Worm (Caenorhabditis elegans) whole organism, L3 larva: Measurements from ENCODE around the gene fbxa-14.
"Not testable (repeated sequence)": the region's sequence is repeated elsewhere in the genome, so short reads cannot be mapped to it uniquely, and the experiment has no call there.

Experiments
- R02D3.7 ChIP-seq: fragments of 150-350 bp; optimal IDR thresholded peaks from 2 replicates; lab custom pipeline; 2014; ENCODE audit warnings: missing biosample characterization, missing genetic modification characterization
- ZK546.5 ChIP-seq: sonication (generic microtip); optimal IDR thresholded peaks from 2 replicates; lab custom pipeline; 2017; ENCODE audit warnings: missing biosample characterization, missing genetic modification characterization
- aly-2 ChIP-seq: fragments of 150-350 bp; optimal IDR thresholded peaks from 2 replicates; lab custom pipeline; 2014; ENCODE audit warnings: missing biosample characterization, missing genetic modification characterization
- ama-1 ChIP-seq: fragments of 150-350 bp; optimal IDR thresholded peaks from 2 replicates; lab custom pipeline; 2018
- ceh-82 ChIP-seq: fragments of 150-350 bp; optimal IDR thresholded peaks from 2 replicates; lab custom pipeline; 2014; ENCODE audit warnings: missing biosample characterization, missing genetic modification characterization
- ceh-9 ChIP-seq: sonication (generic microtip); optimal IDR thresholded peaks from 2 replicates; lab custom pipeline; 2018; ENCODE audit warnings: missing biosample characterization, missing genetic modification characterization
- egl-27 ChIP-seq: sonication (generic microtip); optimal IDR thresholded peaks from 4 replicates; lab custom pipeline; 2017; ENCODE audit warnings: missing biosample characterization, missing genetic modification reagents, missing genetic modification characterization
- egl-5 ChIP-seq: fragments of 150-350 bp; optimal IDR thresholded peaks from 2 replicates; lab custom pipeline; 2017; ENCODE audit warnings: missing biosample characterization, missing genetic modification reagents, missing genetic modification characterization, inconsistent platforms
- elt-1 ChIP-seq: fragments of 150-350 bp; optimal IDR thresholded peaks from 2 replicates; lab custom pipeline; 2014; ENCODE audit warnings: missing biosample characterization, missing genetic modification characterization
- elt-2 ChIP-seq: sonication (generic microtip); optimal IDR thresholded peaks from 2 replicates; lab custom pipeline; 2016; ENCODE audit warnings: missing genetic modification reagents, mild to moderate bottlenecking, missing genetic modification characterization, missing compliant biosample characterization
- eor-1 ChIP-seq, 2 experiments: fragments of 150-350 bp; optimal IDR thresholded peaks; 2 replicates each; lab custom pipeline; 2014 to 2018; ENCODE audit warnings: missing biosample characterization in 2 of 2, missing genetic modification characterization in 2 of 2
- fkh-10 ChIP-seq: sonication (generic microtip); optimal IDR thresholded peaks from 2 replicates; lab custom pipeline; 2017; ENCODE audit warnings: missing biosample characterization, missing genetic modification reagents, missing genetic modification characterization
- fkh-2 ChIP-seq: fragments of 150-350 bp; optimal IDR thresholded peaks from 2 replicates; lab custom pipeline; 2014; ENCODE audit warnings: missing biosample characterization, missing genetic modification reagents, missing genetic modification characterization
- fos-1 ChIP-seq: fragments of 150-350 bp; optimal IDR thresholded peaks from 2 replicates; lab custom pipeline; 2014; ENCODE audit warnings: missing biosample characterization, missing genetic modification characterization
- hmg-11 ChIP-seq: sonication (generic microtip); optimal IDR thresholded peaks from 2 replicates; lab custom pipeline; 2016; ENCODE audit warnings: missing genetic modification characterization, missing compliant biosample characterization
- jun-1 ChIP-seq: fragments of 150-350 bp; optimal IDR thresholded peaks from 2 replicates; lab custom pipeline; 2014; ENCODE audit warnings: missing biosample characterization, missing genetic modification reagents, missing genetic modification characterization
- lin-15B ChIP-seq: fragments of 150-350 bp; optimal IDR thresholded peaks from 2 replicates; lab custom pipeline; 2014; ENCODE audit warnings: missing biosample characterization, missing genetic modification characterization
- mdl-1 ChIP-seq: fragments of 150-350 bp; optimal IDR thresholded peaks from 2 replicates; lab custom pipeline; 2014; ENCODE audit warnings: missing biosample characterization, missing genetic modification characterization
- mml-1 ChIP-seq: fragments of 150-350 bp; sonication (generic microtip); optimal IDR thresholded peaks from 3 replicates; lab custom pipeline; 2014; ENCODE audit warnings: missing biosample characterization, missing genetic modification characterization
- nfya-1 ChIP-seq: sonication (generic microtip); optimal IDR thresholded peaks from 2 replicates; lab custom pipeline; 2017; ENCODE audit warnings: missing genetic modification characterization, mild to moderate bottlenecking, missing compliant biosample characterization, antibody characterized with exemption, moderate library complexity; ENCODE audit not compliant: insufficient read depth
- nhr-11 ChIP-seq: fragments of 150-350 bp; optimal IDR thresholded peaks from 2 replicates; lab custom pipeline; 2014; ENCODE audit warnings: missing biosample characterization, missing genetic modification characterization
- nhr-12 ChIP-seq: fragments of 150-350 bp; optimal IDR thresholded peaks from 2 replicates; lab custom pipeline; 2014; ENCODE audit warnings: missing biosample characterization, missing genetic modification characterization
- nhr-23 ChIP-seq: fragments of 150-350 bp; optimal IDR thresholded peaks from 2 replicates; lab custom pipeline; 2014; ENCODE audit warnings: missing biosample characterization, missing genetic modification reagents, missing genetic modification characterization
- nhr-237 ChIP-seq: fragments of 150-350 bp; optimal IDR thresholded peaks from 2 replicates; lab custom pipeline; 2014; ENCODE audit warnings: missing biosample characterization, missing genetic modification characterization
- nhr-25 ChIP-seq: sonication (generic microtip); optimal IDR thresholded peaks from 2 replicates; lab custom pipeline; 2017; ENCODE audit warnings: missing biosample characterization, missing genetic modification characterization
- nhr-67 ChIP-seq: fragments of 150-350 bp; optimal IDR thresholded peaks from 2 replicates; lab custom pipeline; 2014; ENCODE audit warnings: missing biosample characterization, missing genetic modification characterization
- nhr-76 ChIP-seq: fragments of 150-350 bp; sonication (generic microtip); optimal IDR thresholded peaks from 5 replicates; lab custom pipeline; 2014; ENCODE audit warnings: missing biosample characterization, missing genetic modification characterization
- nhr-77 ChIP-seq: fragments of 150-350 bp; optimal IDR thresholded peaks from 2 replicates; lab custom pipeline; 2014; ENCODE audit warnings: missing biosample characterization, missing genetic modification characterization
- pha-4 ChIP-seq: fragments of 150-350 bp; optimal IDR thresholded peaks from 2 replicates; lab custom pipeline; 2014; ENCODE audit warnings: missing biosample characterization, missing genetic modification reagents, missing genetic modification characterization
- pqm-1 ChIP-seq: fragments of 150-350 bp; optimal IDR thresholded peaks from 2 replicates; lab custom pipeline; 2017; ENCODE audit warnings: missing biosample characterization, missing genetic modification characterization, inconsistent platforms
- skn-1 ChIP-seq: fragments of 150-350 bp; optimal IDR thresholded peaks from 2 replicates; lab custom pipeline; 2014; ENCODE audit warnings: missing biosample characterization, missing genetic modification characterization
- snpc-4 ChIP-seq: fragments of 150-350 bp; optimal IDR thresholded peaks from 2 replicates; lab custom pipeline; 2014; ENCODE audit warnings: missing biosample characterization, missing genetic modification characterization
- unc-39 ChIP-seq: sonication (generic microtip); optimal IDR thresholded peaks from 4 replicates; lab custom pipeline; 2017; ENCODE audit warnings: missing biosample characterization, missing genetic modification characterization
- unc-62 ChIP-seq: fragments of 150-350 bp; sonication (generic microtip); optimal IDR thresholded peaks from 4 replicates; lab custom pipeline; 2014; ENCODE audit warnings: missing biosample characterization, missing genetic modification reagents, missing genetic modification characterization
- zag-1 ChIP-seq: fragments of 150-350 bp; optimal IDR thresholded peaks from 2 replicates; lab custom pipeline; 2014; ENCODE audit warnings: missing biosample characterization, missing genetic modification characterization
- ztf-11 ChIP-seq: fragments of 150-350 bp; optimal IDR thresholded peaks from 2 replicates; lab custom pipeline; 2014; ENCODE audit warnings: missing biosample characterization, missing genetic modification characterization
- ztf-4 ChIP-seq: fragments of 150-350 bp; optimal IDR thresholded peaks from 2 replicates; lab custom pipeline; 2014; ENCODE audit warnings: missing biosample characterization, missing genetic modification characterization

fbxa-14 gene

DNA sequence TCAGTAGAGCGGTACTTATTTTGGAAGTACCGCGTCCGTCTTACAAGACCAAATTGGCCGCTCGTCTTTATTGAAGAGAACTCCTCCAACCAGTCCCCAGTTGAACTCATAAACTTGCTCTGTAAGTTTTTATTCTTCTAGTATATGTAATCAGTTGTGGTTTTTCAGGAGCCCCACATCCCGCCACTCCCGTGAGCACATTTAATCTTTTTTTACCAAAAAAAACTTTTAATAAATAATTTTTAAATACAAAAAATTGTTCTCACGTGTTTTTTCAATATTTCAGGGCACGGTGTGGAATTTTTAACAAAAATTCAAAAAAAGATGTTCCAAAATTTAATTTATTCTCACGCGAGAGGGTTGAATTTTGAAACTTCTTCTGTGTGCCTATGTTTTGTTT, at the start of gene fbxa-14:
TSS of gene fbxa-14 (minus strand) at position 101 of the 400 bp plus-strand sequence.
- no peak for TF ChIP-seq unc-39 (tag; lab: Kevin White, UChicago)
- TF ChIP-seq nhr-67 (tag; lab: Kevin White, UChicago) = no peak
- TF ChIP-seq R02D3.7 (tag; lab: Kevin White, UChicago) = no peak
- no peak for TF ChIP-seq hmg-11
- TF ChIP-seq ceh-9 = no peak
- no peak for TF ChIP-seq mml-1
- TF ChIP-seq fkh-10 (GFP tag; lab: Kevin White, UChicago) = no peak
- TF ChIP-seq ztf-11 (tag; lab: Kevin White, UChicago) = no peak
- TF ChIP-seq nfya-1 (tag; lab: Kevin White, UChicago) = no peak
- no peak for TF ChIP-seq egl-27 (tag; lab: Kevin White, UChicago)
- TF ChIP-seq ztf-4 (tag; lab: Kevin White, UChicago) = no peak
- no peak for TF ChIP-seq nhr-76 (tag; lab: Kevin White, UChicago)
- no peak for TF ChIP-seq jun-1 (tag; lab: Kevin White, UChicago)
- TF ChIP-seq ZK546.5 (tag; lab: Kevin White, UChicago) = no peak

DNA sequence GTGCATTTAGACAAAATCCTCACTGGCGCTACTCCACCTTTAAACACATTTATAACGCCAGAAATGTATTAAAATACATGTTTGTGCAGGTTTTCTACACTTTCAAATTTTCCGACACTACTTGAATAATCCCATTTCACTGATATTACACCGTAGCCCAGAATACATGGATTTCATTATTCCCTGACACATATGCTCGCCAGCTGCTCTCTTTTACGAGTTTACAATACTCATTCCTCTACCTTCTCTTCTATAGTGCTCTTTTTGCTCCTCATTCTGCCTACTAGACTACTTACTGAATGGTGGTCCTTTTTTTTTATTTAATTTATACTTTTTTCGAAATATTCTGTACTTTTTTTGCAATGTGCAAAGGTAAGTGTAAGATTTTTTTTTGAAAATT, 48.1 kb upstream of the fbxa-14 start:
- no peak for TF ChIP-seq unc-39 (tag; lab: Kevin White, UChicago)
- no peak for TF ChIP-seq ceh-9
- TF ChIP-seq elt-1 (tag; lab: Kevin White, UChicago) = no peak
- no peak for TF ChIP-seq nhr-77 (tag; lab: Kevin White, UChicago)
- no peak for TF ChIP-seq zag-1 (tag; lab: Kevin White, UChicago)
- TF ChIP-seq jun-1 (tag; lab: Kevin White, UChicago) = no peak
- TF ChIP-seq, all 47 proteins: peak for 0

DNA sequence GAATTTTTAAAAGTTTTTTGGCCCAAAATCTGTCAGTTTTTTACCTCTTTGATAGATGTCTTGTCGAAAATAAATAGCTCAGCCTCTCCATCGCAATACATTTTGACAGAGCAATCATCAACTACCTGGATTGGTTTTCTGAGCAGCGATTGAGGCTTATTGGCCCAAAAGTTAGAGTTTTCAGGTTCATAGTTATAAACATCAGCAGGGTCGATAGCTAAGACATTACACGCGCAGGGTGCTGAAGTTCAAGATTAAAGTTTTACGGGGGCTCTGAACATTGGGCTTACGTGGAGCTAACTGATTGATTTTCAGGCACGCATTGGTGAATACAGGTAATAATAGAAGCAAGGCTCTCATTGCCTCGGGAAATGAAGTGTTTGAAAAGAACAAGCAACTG, 35.3 kb upstream of the fbxa-14 start, which contains the start of gene Y82E9BR.9:
TSS of gene Y82E9BR.9 (minus strand) at position 101 of the 400 bp plus-strand sequence.
- TF ChIP-seq aly-2 (tag; lab: Kevin White, UChicago) = no peak
- TF ChIP-seq nfya-1 (tag; lab: Kevin White, UChicago) = no peak
- TF ChIP-seq fkh-2 (tag; lab: Kevin White, UChicago) = no peak
- no peak for TF ChIP-seq ZK546.5 (tag; lab: Kevin White, UChicago)
- no peak for TF ChIP-seq R02D3.7 (tag; lab: Kevin White, UChicago)
- TF ChIP-seq pha-4 (tag; lab: Kevin White, UChicago) = no peak
- TF ChIP-seq unc-39 (tag; lab: Kevin White, UChicago) = no peak
- no peak for TF ChIP-seq fkh-10 (GFP tag; lab: Kevin White, UChicago)
- no peak for TF ChIP-seq jun-1 (tag; lab: Kevin White, UChicago)
- no peak for TF ChIP-seq elt-1 (tag; lab: Kevin White, UChicago)
- TF ChIP-seq nhr-77 (tag; lab: Kevin White, UChicago) = no peak
- TF ChIP-seq snpc-4 (tag; lab: Kevin White, UChicago) = no peak
- TF ChIP-seq egl-5 (tag; lab: Kevin White, UChicago) = no peak
- TF ChIP-seq nhr-237 = no peak

DNA sequence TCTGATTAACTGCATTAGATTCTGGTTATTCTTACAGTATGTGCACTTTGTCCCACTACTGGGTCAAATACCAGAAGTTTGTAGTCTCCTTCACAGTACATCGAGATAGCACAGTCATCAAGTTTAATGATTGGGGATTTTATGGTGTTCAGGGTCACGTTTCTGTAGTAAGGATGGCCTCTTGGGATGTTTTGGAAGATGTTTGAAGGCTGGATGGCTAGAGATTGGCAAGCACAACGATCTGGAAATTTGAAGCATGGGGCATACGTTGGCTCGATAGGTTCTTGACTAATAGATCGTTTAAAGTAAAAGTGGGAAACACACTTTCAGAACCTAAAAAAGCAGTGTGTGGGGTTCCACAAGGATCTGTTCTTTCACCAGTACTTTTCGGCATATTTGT, 33.6 kb upstream of the fbxa-14 start, which contains the start of gene Y82E9BR.8:
TSS of gene Y82E9BR.8 (minus strand) at position 101 of the 400 bp plus-strand sequence.
- TF ChIP-seq unc-62 (GFP tag; lab: Kevin White, UChicago); fos-1 (tag; lab: Kevin White, UChicago); eor-1 (tag; optimal IDR thresholded peaks at IDR 0.05; lab: Kevin White, UChicago): not testable (repeated sequence)

DNA sequence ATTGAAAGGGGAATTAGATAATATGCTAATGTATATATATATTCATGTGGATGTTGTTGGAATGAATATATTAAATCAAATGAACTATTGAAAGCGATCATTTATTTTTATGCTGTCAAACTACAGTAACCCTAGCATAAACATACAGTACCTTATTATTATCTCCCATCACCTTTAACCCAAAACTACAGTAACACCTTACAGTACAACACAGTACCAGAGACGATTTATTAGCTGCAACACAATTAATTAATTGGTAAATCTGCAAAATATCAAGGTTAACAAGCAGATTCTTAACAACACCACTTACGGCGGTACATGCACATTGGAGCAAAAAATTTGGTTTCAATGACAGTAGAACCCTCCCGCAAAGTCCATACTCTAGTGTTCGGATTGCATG, 30.9 kb upstream of the fbxa-14 start, which contains the start of gene Y82E9BL.1:
TSS of gene Y82E9BL.1 (minus strand) at position 101 of the 400 bp plus-strand sequence.
- TF ChIP-seq mdl-1 (tag; lab: Kevin White, UChicago) (no peak), R02D3.7 (tag; lab: Kevin White, UChicago) (no peak), nhr-12 (tag; lab: Kevin White, UChicago) (no peak), lin-15B (tag; lab: Kevin White, UChicago) (no peak), zag-1 (tag; lab: Kevin White, UChicago) (no peak), egl-5 (tag; lab: Kevin White, UChicago) (no peak), skn-1 (tag; lab: Kevin White, UChicago) (no peak), ceh-82 (tag; lab: Kevin White, UChicago) (no peak), nhr-25 (tag; lab: Kevin White, UChicago) (no peak), pqm-1 (tag; lab: Kevin White, UChicago) (no peak), unc-62 (GFP tag; lab: Kevin White, UChicago) (no peak), nhr-11 (tag; lab: Kevin White, UChicago) (no peak), elt-2 (tag; lab: Kevin White, UChicago) (no peak), nhr-23 (tag; lab: Kevin White, UChicago) (no peak), nhr-77 (tag; lab: Kevin White, UChicago) (no peak), ama-1 (no peak), egl-27 (tag; lab: Kevin White, UChicago) (no peak), eor-1 (tag; optimal IDR thresholded peaks at IDR 0.05; lab: Kevin White, UChicago) (no peak)
